Worm (Caenorhabditis elegans) whole organism, late embryonic: ENCODE data around the gene unc-130.

Source experiments
- C08G9.2 ChIP-seq: sonication (generic microtip); optimal IDR thresholded peaks from 2 replicates; lab custom pipeline; 2016; ENCODE audit warnings: mild to moderate bottlenecking, missing genetic modification characterization, moderate library complexity, missing compliant biosample characterization
- C38D4.7 ChIP-seq: fragments of 200-800 bp; sonication (Bioruptor generic); optimal IDR thresholded peaks from 2 replicates; lab custom pipeline; 2018; ENCODE audit warnings: mild to moderate bottlenecking, missing genetic modification characterization, moderate library complexity, missing compliant biosample characterization
- ceh-18 ChIP-seq: sonication (generic microtip); optimal IDR thresholded peaks from 2 replicates; lab custom pipeline; 2016; ENCODE audit warnings: missing genetic modification characterization, missing compliant biosample characterization
- ceh-19 ChIP-seq: fragments of 200-800 bp; sonication (Bioruptor generic); optimal IDR thresholded peaks from 2 replicates; lab custom pipeline; 2018; ENCODE audit warnings: mild to moderate bottlenecking, missing genetic modification characterization, missing compliant biosample characterization
- ceh-24 ChIP-seq: sonication (generic microtip); optimal IDR thresholded peaks from 2 replicates; lab custom pipeline; 2016; ENCODE audit warnings: mild to moderate bottlenecking, missing genetic modification characterization, missing compliant biosample characterization
- ceh-34 ChIP-seq: sonication (generic microtip); optimal IDR thresholded peaks from 2 replicates; lab custom pipeline; 2016; ENCODE audit warnings: mild to moderate bottlenecking, missing genetic modification characterization, missing compliant biosample characterization
- ceh-48 ChIP-seq: sonication (generic microtip); optimal IDR thresholded peaks from 2 replicates; lab custom pipeline; 2016; ENCODE audit warnings: missing genetic modification characterization, inconsistent platforms, missing compliant biosample characterization
- ceh-6 ChIP-seq: fragments of 200-800 bp; sonication (Bioruptor generic); optimal IDR thresholded peaks from 2 replicates; lab custom pipeline; 2018; ENCODE audit warnings: mild to moderate bottlenecking, missing genetic modification characterization, missing compliant biosample characterization
- dmd-4 ChIP-seq: sonication (generic microtip); optimal IDR thresholded peaks from 2 replicates; lab custom pipeline; 2016; ENCODE audit warnings: borderline replicate concordance, missing genetic modification characterization, missing compliant biosample characterization
- dve-1 ChIP-seq: sonication (generic microtip); optimal IDR thresholded peaks from 2 replicates; lab custom pipeline; 2017; ENCODE audit warnings: antibody characterized with exemption, mild to moderate bottlenecking, missing genetic modification characterization, missing compliant biosample characterization
- elt-4 ChIP-seq: sonication (generic microtip); optimal IDR thresholded peaks from 2 replicates; lab custom pipeline; 2016; ENCODE audit warnings: missing genetic modification characterization, missing compliant biosample characterization
- ets-4 ChIP-seq: sonication (generic microtip); optimal IDR thresholded peaks from 2 replicates; lab custom pipeline; 2016; ENCODE audit warnings: missing genetic modification characterization, missing compliant biosample characterization
- eyg-1 ChIP-seq: sonication (generic microtip); optimal IDR thresholded peaks from 2 replicates; lab custom pipeline; 2016; ENCODE audit warnings: missing genotype, missing genetic modification characterization, missing compliant biosample characterization
- fax-1 ChIP-seq: sonication (generic microtip); optimal IDR thresholded peaks from 2 replicates; lab custom pipeline; 2016; ENCODE audit warnings: missing genotype, missing genetic modification characterization, missing compliant biosample characterization
- fkh-10 ChIP-seq: fragments of 150-350 bp; optimal IDR thresholded peaks from 2 replicates; lab custom pipeline; 2014; ENCODE audit warnings: missing biosample characterization, missing genetic modification reagents, missing genetic modification characterization
- fkh-6 ChIP-seq: sonication (generic microtip); optimal IDR thresholded peaks from 2 replicates; lab custom pipeline; 2016; ENCODE audit warnings: missing genetic modification characterization, missing compliant biosample characterization
- gmeb-2 ChIP-seq: sonication (generic microtip); optimal IDR thresholded peaks from 2 replicates; lab custom pipeline; 2016; ENCODE audit warnings: missing genetic modification characterization, inconsistent platforms, missing compliant biosample characterization
- hlh-13 ChIP-seq: fragments of 200-800 bp; sonication (Bioruptor generic); optimal IDR thresholded peaks from 2 replicates; lab custom pipeline; 2018; ENCODE audit warnings: mild to moderate bottlenecking, missing genetic modification characterization, missing compliant biosample characterization
- hlh-30 ChIP-seq: sonication (generic microtip); optimal IDR thresholded peaks from 2 replicates; lab custom pipeline; 2017; ENCODE audit warnings: antibody characterized with exemption, missing genetic modification characterization, missing compliant biosample characterization; ENCODE audit not compliant: insufficient read depth
- lin-11 ChIP-seq: fragments of 200-800 bp; sonication (Bioruptor generic); optimal IDR thresholded peaks from 2 replicates; lab custom pipeline; 2018; ENCODE audit warnings: mild to moderate bottlenecking, missing genetic modification characterization, missing compliant biosample characterization
- madf-2 ChIP-seq: sonication (generic microtip); optimal IDR thresholded peaks from 2 replicates; lab custom pipeline; 2017; ENCODE audit warnings: missing genetic modification characterization, missing compliant biosample characterization
- npax-4 ChIP-seq: sonication (generic microtip); optimal IDR thresholded peaks from 2 replicates; lab custom pipeline; 2016; ENCODE audit warnings: missing genetic modification characterization, missing compliant biosample characterization
- odd-2 ChIP-seq: sonication (generic microtip); optimal IDR thresholded peaks from 2 replicates; lab custom pipeline; 2017; ENCODE audit warnings: antibody characterized with exemption, mild to moderate bottlenecking, missing genetic modification characterization, missing compliant biosample characterization
- pat-9 ChIP-seq: fragments of 200-800 bp; sonication (Bioruptor generic); optimal IDR thresholded peaks from 2 replicates; lab custom pipeline; 2018; ENCODE audit warnings: mild to moderate bottlenecking, missing genetic modification characterization, moderate library complexity, missing compliant biosample characterization
- pha-4 ChIP-seq: fragments of 150-350 bp; optimal IDR thresholded peaks from 2 replicates; lab custom pipeline; 2018; ENCODE audit warnings: missing biosample characterization, missing genetic modification reagents, missing genetic modification characterization
- pqm-1 ChIP-seq: sonication (generic microtip); optimal IDR thresholded peaks from 2 replicates; lab custom pipeline; 2016; ENCODE audit warnings: missing genetic modification characterization, missing compliant biosample characterization
- pros-1 ChIP-seq: fragments of 150-350 bp; optimal IDR thresholded peaks from 2 replicates; lab custom pipeline; 2014; ENCODE audit warnings: missing biosample characterization, missing genetic modification reagents, missing genetic modification characterization
- rnt-1 ChIP-seq: sonication (generic microtip); optimal IDR thresholded peaks from 2 replicates; lab custom pipeline; 2016; ENCODE audit warnings: missing genetic modification characterization, missing compliant biosample characterization
- sox-2 ChIP-seq: fragments of 200-800 bp; sonication (Bioruptor generic); IDR thresholded peaks from 2 replicates; pipeline ENCODE4 v1.3.6; 2022; ENCODE audit warnings: missing genetic modification reagents, missing genetic modification characterization, missing compliant biosample characterization
- sox-4 ChIP-seq: sonication (generic microtip); optimal IDR thresholded peaks from 2 replicates; lab custom pipeline; 2017; ENCODE audit warnings: mild to moderate bottlenecking, missing genetic modification characterization, inconsistent platforms, missing compliant biosample characterization
- tbx-2 ChIP-seq: sonication (generic microtip); optimal IDR thresholded peaks from 2 replicates; lab custom pipeline; 2016; ENCODE audit warnings: missing genetic modification characterization, missing compliant biosample characterization
- unc-3 ChIP-seq, 2 experiments: fragments of 200-800 bp in 1 of 2; sonication (Bioruptor generic) in 1 of 2; sonication (generic microtip) in 1 of 2; conservative IDR thresholded peaks in 1 of 2; optimal IDR thresholded peaks in 1 of 2; 2 replicates each; pipeline versions ENCODE4 v1.3.6 to Lab custom; 2016 to 2022; ENCODE audit warnings: missing compliant biosample characterization in 2 of 2, missing genetic modification characterization in 2 of 2, missing genetic modification reagents in 1 of 2
- unc-42 ChIP-seq: sonication (generic microtip); optimal IDR thresholded peaks from 2 replicates; lab custom pipeline; 2016; ENCODE audit warnings: missing genotype, missing genetic modification characterization, missing compliant biosample characterization
- unc-55 ChIP-seq: sonication (generic microtip); optimal IDR thresholded peaks from 2 replicates; lab custom pipeline; 2017; ENCODE audit warnings: missing biosample characterization, missing genetic modification reagents, missing genetic modification characterization
- zip-5 ChIP-seq: sonication (generic microtip); optimal IDR thresholded peaks from 2 replicates; lab custom pipeline; 2016; ENCODE audit warnings: missing genetic modification characterization, missing compliant biosample characterization
- ztf-16 ChIP-seq: sonication (generic microtip); optimal IDR thresholded peaks from 2 replicates; lab custom pipeline; 2017; ENCODE audit warnings: missing genetic modification characterization, missing compliant biosample characterization

Gene unc-130

DNA sequence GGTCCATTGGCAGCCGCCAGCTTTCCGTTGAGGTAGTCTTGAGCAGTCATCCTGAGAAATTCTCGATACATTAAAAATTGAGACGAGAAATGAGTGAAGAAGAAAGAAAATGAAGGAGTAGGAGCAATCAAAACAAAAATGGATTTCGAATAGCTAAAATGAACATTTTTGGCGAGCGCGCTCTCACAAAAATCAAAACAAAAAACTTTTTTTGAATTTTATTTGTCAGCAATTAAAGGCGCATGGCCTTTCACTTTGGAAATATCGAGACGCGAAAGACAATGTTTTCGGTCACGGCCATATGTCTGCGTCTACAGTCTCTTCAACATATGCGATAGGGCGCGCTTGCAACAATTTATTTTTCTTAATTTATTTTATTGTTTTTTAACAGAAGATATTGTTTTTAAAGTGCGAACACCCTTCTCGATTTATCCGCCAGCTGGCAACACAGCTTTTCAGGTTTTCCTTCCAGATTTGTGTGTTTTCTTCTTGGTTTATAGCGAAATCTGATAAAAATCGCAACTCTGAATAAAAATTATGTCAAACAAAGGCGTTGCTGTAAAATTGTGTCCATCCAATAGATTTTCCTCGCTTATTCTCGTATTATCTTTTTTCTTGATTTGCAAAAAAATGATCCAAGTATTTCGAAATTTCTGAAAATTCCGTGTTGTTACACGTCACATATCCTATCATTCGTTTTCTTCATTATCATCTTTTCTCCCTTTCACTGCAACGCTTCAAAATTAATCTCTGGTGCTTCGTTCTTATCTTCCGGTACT is 42.7 kb upstream of the unc-130 start, which contains the start of the genes rpn-9 and T06D8.9 (continued):
- no peak for TF ChIP-seq unc-3 (GFP tag; conservative IDR thresholded peaks at IDR 0.05; lab: Robert Waterston, UW)
- no peak for TF ChIP-seq unc-3 (tag; optimal IDR thresholded peaks at IDR 0.05; lab: Kevin White, UChicago)
- peak; percentile 33 for TF ChIP-seq rnt-1 (tag; lab: Kevin White, UChicago)
- no peak for TF ChIP-seq hlh-13 (GFP tag; lab: Kevin White, UChicago)
- no peak for TF ChIP-seq sox-4 (tag; lab: Kevin White, UChicago)
- TF ChIP-seq C08G9.2: no peak
- TF ChIP-seq unc-42: peak; percentile 88
- TF ChIP-seq C38D4.7: no peak

DNA sequence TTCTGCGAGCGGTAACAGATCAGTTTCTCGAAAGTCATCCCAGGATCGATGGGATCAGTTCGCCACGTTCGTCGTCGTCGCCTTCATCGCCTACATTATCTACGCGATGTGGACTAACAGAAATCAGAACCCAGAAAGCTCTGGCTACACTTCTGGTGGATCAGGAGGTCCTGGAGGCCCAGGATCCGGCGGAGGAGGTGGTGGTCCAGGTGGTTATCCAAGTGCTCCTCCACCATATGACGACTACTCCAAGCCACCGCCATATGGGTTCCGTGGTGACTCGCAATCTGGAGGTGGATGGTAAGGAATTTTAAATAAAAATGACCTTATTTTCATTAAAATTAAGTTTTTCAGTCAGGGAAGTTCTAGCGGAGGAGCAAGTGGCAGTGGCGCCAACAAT is 41.6 kb upstream of the unc-130 start:
- TF ChIP-seq sox-2 (GFP tag; lab: Robert Waterston, UW) (no peak), fkh-10 (GFP tag; lab: Kevin White, UChicago) (no peak), ceh-24 (tag; lab: Kevin White, UChicago) (no peak), zip-5 (no peak), pha-4 (no peak), hlh-13 (GFP tag; lab: Kevin White, UChicago) (no peak), unc-42 (no peak), rnt-1 (tag; lab: Kevin White, UChicago) (no peak), pat-9 (tag; lab: Kevin White, UChicago) (no peak), dve-1 (no peak), ceh-19 (GFP tag; lab: Kevin White, UChicago) (no peak), hlh-30 (no peak), tbx-2 (tag; lab: Kevin White, UChicago) (no peak), fax-1 (tag; lab: Kevin White, UChicago) (no peak), lin-11 (tag; lab: Kevin White, UChicago) (no peak), ceh-34 (tag; lab: Kevin White, UChicago) (no peak), sox-4 (tag; lab: Kevin White, UChicago) (no peak), ceh-18 (tag; lab: Kevin White, UChicago) (no peak)
- TF ChIP-seq, all 69 proteins: peak for 0

DNA sequence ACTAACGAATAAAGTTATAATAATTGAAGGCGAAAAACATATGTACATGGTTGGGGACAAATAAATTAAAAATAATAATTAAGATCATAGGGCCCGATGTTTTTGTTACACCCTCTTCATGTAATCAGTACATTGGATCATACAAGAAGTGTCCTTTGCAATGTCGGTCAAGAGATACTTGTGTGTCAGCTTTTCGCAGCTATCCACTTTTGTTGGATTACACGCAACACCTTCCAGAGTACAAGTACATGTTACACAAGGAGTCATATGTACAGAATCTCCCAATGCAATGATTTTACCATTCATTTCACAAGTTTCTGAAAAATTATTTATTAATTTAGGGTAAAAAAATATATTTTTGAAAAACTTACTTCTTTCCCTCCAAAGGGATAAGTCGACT is 40.8 kb upstream of the unc-130 start:
- TF ChIP-seq ztf-16 (tag; lab: Kevin White, UChicago): no peak
- TF ChIP-seq pqm-1 (tag; lab: Kevin White, UChicago): no peak
- TF ChIP-seq dve-1: no peak
- no peak for TF ChIP-seq ceh-18 (tag; lab: Kevin White, UChicago)
- TF ChIP-seq eyg-1 (tag; lab: Kevin White, UChicago): no peak
- no peak for TF ChIP-seq elt-4 (tag; lab: Kevin White, UChicago)
- no peak for TF ChIP-seq fkh-10 (GFP tag; lab: Kevin White, UChicago)
- no peak for TF ChIP-seq unc-3 (GFP tag; conservative IDR thresholded peaks at IDR 0.05; lab: Robert Waterston, UW)
- no peak for TF ChIP-seq unc-3 (tag; optimal IDR thresholded peaks at IDR 0.05; lab: Kevin White, UChicago)
- no peak for TF ChIP-seq gmeb-2 (tag; lab: Kevin White, UChicago)
- no peak for TF ChIP-seq madf-2 (tag; lab: Kevin White, UChicago)
- TF ChIP-seq ceh-19 (GFP tag; lab: Kevin White, UChicago): no peak
- no peak for TF ChIP-seq ets-4 (tag; lab: Kevin White, UChicago)
- TF ChIP-seq tbx-2 (tag; lab: Kevin White, UChicago): no peak
- TF ChIP-seq ceh-48 (tag; lab: Kevin White, UChicago): no peak
- no peak for TF ChIP-seq ceh-6 (GFP tag; lab: Kevin White, UChicago)
- TF ChIP-seq lin-11 (tag; lab: Kevin White, UChicago): no peak
- no peak for TF ChIP-seq pros-1

DNA sequence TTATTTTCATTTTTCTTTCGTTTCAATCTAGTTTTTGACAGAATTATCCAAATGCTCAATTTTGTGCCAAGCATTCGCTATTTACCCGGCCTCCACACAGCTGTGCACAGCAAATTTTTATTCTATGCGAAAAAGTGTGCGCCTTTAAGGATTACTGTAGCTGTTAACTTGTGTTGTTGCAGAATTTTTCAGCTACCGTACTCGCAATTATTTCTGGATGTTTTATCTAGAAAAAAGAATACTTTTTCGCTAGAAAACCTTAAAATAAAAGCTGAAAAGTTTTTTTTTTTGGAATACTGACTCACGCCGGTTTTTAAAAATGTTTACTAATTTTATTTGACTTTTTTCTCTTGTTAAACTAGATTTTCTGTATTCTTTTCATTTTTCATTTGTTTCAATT is 40.3 kb upstream of the unc-130 start:
- TF ChIP-seq ets-4 (tag; lab: Kevin White, UChicago) (no peak), unc-55 (GFP tag; lab: Kevin White, UChicago) (no peak), odd-2 (tag; lab: Kevin White, UChicago) (no peak), npax-4 (tag; lab: Kevin White, UChicago) (no peak), fkh-6 (tag; lab: Kevin White, UChicago) (no peak), elt-4 (tag; lab: Kevin White, UChicago) (no peak), dmd-4 (no peak)
